Worm (Caenorhabditis elegans) whole organism, early embryonic: ENCODE data around the gene dct-14.

ENCODE experiments used
- B0310.2 ChIP-seq: sonication (generic microtip); optimal IDR thresholded peaks from 2 replicates; lab custom pipeline; 2016; ENCODE audit warnings: mild to moderate bottlenecking, missing genetic modification characterization, missing compliant biosample characterization
- F13C5.2 ChIP-seq: sonication (generic microtip); optimal IDR thresholded peaks from 2 replicates; lab custom pipeline; 2017; ENCODE audit warnings: mild to moderate bottlenecking, missing genetic modification characterization, inconsistent platforms, missing compliant biosample characterization
- aly-1 ChIP-seq: sonication (generic microtip); optimal IDR thresholded peaks from 2 replicates; lab custom pipeline; 2016; ENCODE audit warnings: missing genetic modification characterization, missing compliant biosample characterization
- ama-1 ChIP-seq: fragments of 150-350 bp; optimal IDR thresholded peaks from 2 replicates; lab custom pipeline; 2014
- ceh-13 ChIP-seq: fragments of 200-800 bp; sonication (Bioruptor generic); optimal IDR thresholded peaks from 2 replicates; lab custom pipeline; 2018; ENCODE audit warnings: mild to moderate bottlenecking, missing genetic modification characterization, missing compliant biosample characterization
- ceh-36 ChIP-seq: sonication (generic microtip); optimal IDR thresholded peaks from 2 replicates; lab custom pipeline; 2016; ENCODE audit warnings: missing genetic modification characterization, inconsistent platforms, missing compliant biosample characterization
- ets-7 ChIP-seq: sonication (generic microtip); optimal IDR thresholded peaks from 2 replicates; lab custom pipeline; 2016; ENCODE audit warnings: missing genotype, missing genetic modification characterization, missing compliant biosample characterization
- flt-1 ChIP-seq: fragments of 200-800 bp; sonication (Bioruptor generic); IDR thresholded peaks from 2 replicates; pipeline ENCODE4 v1.3.6; 2022; ENCODE audit warnings: missing genetic modification characterization, missing compliant biosample characterization
- hmbx-1 ChIP-seq: sonication (generic microtip); optimal IDR thresholded peaks from 2 replicates; lab custom pipeline; 2016; ENCODE audit warnings: mild to moderate bottlenecking, missing genetic modification characterization, missing compliant biosample characterization
- hmg-4 ChIP-seq: fragments of 200-800 bp; sonication (Bioruptor generic); optimal IDR thresholded peaks from 2 replicates; lab custom pipeline; 2018; ENCODE audit warnings: mild to moderate bottlenecking, missing genetic modification characterization, missing compliant biosample characterization
- hnd-1 ChIP-seq: sonication (generic microtip); optimal IDR thresholded peaks from 2 replicates; lab custom pipeline; 2016; ENCODE audit warnings: missing genetic modification characterization, missing compliant biosample characterization
- pes-1 ChIP-seq: fragments of 200-800 bp; sonication (Bioruptor generic); IDR thresholded peaks from 2 replicates; pipeline ENCODE4 v1.3.6; 2022; ENCODE audit warnings: missing genetic modification reagents, missing genetic modification characterization, missing compliant biosample characterization
- scrt-1 ChIP-seq: fragments of 200-800 bp; sonication (Bioruptor generic); IDR thresholded peaks from 2 replicates; pipeline ENCODE4 v1.3.6; 2022; ENCODE audit warnings: missing genetic modification characterization, missing compliant biosample characterization
- sea-1 ChIP-seq: fragments of 200-800 bp; sonication (Bioruptor generic); conservative IDR thresholded peaks from 2 replicates; pipeline ENCODE4 v1.3.6; 2022; ENCODE audit warnings: missing genetic modification characterization, missing compliant biosample characterization
- tbx-11 ChIP-seq: fragments of 200-800 bp; sonication (Bioruptor generic); IDR thresholded peaks from 2 replicates; pipeline ENCODE4 v1.3.6; 2022; ENCODE audit warnings: missing genetic modification characterization, missing compliant biosample characterization
- tbx-37 ChIP-seq: fragments of 200-800 bp; sonication (Bioruptor generic); conservative IDR thresholded peaks from 2 replicates; pipeline ENCODE4 v1.3.6; 2022; ENCODE audit warnings: missing genetic modification reagents, missing genetic modification characterization, missing compliant biosample characterization
- tra-4 ChIP-seq: sonication (generic microtip); optimal IDR thresholded peaks from 2 replicates; lab custom pipeline; 2017; ENCODE audit warnings: missing genetic modification characterization, missing compliant biosample characterization

Gene dct-14

ce11 chrV:20476514-20476913, 23.8 kb downstream of the dct-14 start:
- TF ChIP-seq sea-1 (GFP tag; lab: Robert Waterston, UW) (no peak), hmg-4 (GFP tag; lab: Kevin White, UChicago) (no peak), pes-1 (no peak), tbx-11 (GFP tag; lab: Robert Waterston, UW) (no peak), hnd-1 (tag; lab: Kevin White, UChicago) (no peak), hmbx-1 (no peak), ceh-13 (GFP tag; lab: Kevin White, UChicago) (no peak), ama-1 (no peak), tbx-37 (GFP tag; lab: Robert Waterston, UW) (no peak), ets-7 (tag; lab: Kevin White, UChicago) (no peak), tra-4 (tag; lab: Kevin White, UChicago) (no peak), scrt-1 (GFP tag; lab: Robert Waterston, UW) (no peak), B0310.2 (tag; lab: Kevin White, UChicago) (no peak), ceh-36 (no peak), F13C5.2 (no peak), aly-1 (tag; lab: Kevin White, UChicago) (no peak), flt-1 (no peak)

- TF ChIP-seq F13C5.2 (no peak), hmg-4 (GFP tag; lab: Kevin White, UChicago) (no peak), hmbx-1 (no peak)
Observed at ce11 chrV:20475830-20476229, 24.5 kb downstream of the dct-14 start, which contains the start of gene B0250.7. Gene B0250.7 (minus strand): TSS chrV:20476061.

ce11 chrV:20475029-20475428, 25.3 kb downstream of the dct-14 start:
- TF ChIP-seq scrt-1 (GFP tag; lab: Robert Waterston, UW) (no peak), flt-1 (no peak), ama-1 (no peak), aly-1 (tag; lab: Kevin White, UChicago) (no peak), B0310.2 (tag; lab: Kevin White, UChicago) (no peak), pes-1 (no peak), ceh-13 (GFP tag; lab: Kevin White, UChicago) (no peak), hnd-1 (tag; lab: Kevin White, UChicago) (no peak), hmbx-1 (no peak), F13C5.2 (no peak), tra-4 (tag; lab: Kevin White, UChicago) (no peak), sea-1 (GFP tag; lab: Robert Waterston, UW) (no peak)

ce11 chrV:20470385-20470784, 29.9 kb downstream of the dct-14 start, which contains the start of gene B0250.8:
Gene B0250.8 (minus strand): TSS chrV:20470485.
- TF ChIP-seq hnd-1 (tag; lab: Kevin White, UChicago), result no peak
- no peak for TF ChIP-seq ceh-36
- no peak for TF ChIP-seq flt-1
- no peak for TF ChIP-seq scrt-1 (GFP tag; lab: Robert Waterston, UW)
- no peak for TF ChIP-seq ets-7 (tag; lab: Kevin White, UChicago)
- no peak for TF ChIP-seq hmbx-1
- no peak for TF ChIP-seq tbx-37 (GFP tag; lab: Robert Waterston, UW)
- TF ChIP-seq ama-1, result no peak
- no peak for TF ChIP-seq aly-1 (tag; lab: Kevin White, UChicago)
- no peak for TF ChIP-seq F13C5.2

- TF ChIP-seq ceh-13 (GFP tag; lab: Kevin White, UChicago) (no peak), tbx-11 (GFP tag; lab: Robert Waterston, UW) (no peak), hmg-4 (GFP tag; lab: Kevin White, UChicago) (peak; percentile 9), B0310.2 (tag; lab: Kevin White, UChicago) (no peak), flt-1 (no peak), ceh-36 (no peak), sea-1 (GFP tag; lab: Robert Waterston, UW) (no peak)
Observed at ce11 chrV:20464778-20465177, 35.5 kb downstream of the dct-14 start.

- TF ChIP-seq tbx-11 (GFP tag; lab: Robert Waterston, UW) (no peak), tbx-37 (GFP tag; lab: Robert Waterston, UW) (no peak), ceh-13 (GFP tag; lab: Kevin White, UChicago) (no peak), sea-1 (GFP tag; lab: Robert Waterston, UW) (no peak), hnd-1 (tag; lab: Kevin White, UChicago) (no peak), ceh-36 (no peak), hmg-4 (GFP tag; lab: Kevin White, UChicago) (no peak), F13C5.2 (no peak), aly-1 (tag; lab: Kevin White, UChicago) (no peak), ets-7 (tag; lab: Kevin White, UChicago) (no peak), B0310.2 (tag; lab: Kevin White, UChicago) (no peak), tra-4 (tag; lab: Kevin White, UChicago) (no peak), scrt-1 (GFP tag; lab: Robert Waterston, UW) (no peak), pes-1 (no peak), flt-1 (no peak), ama-1 (no peak), hmbx-1 (no peak)
Observed at ce11 chrV:20460808-20461207, 39.5 kb downstream of the dct-14 start, which contains the start of gene B0250.18. Gene B0250.18 (minus strand): TSS chrV:20460908.

ce11 chrV:20457155-20457554, 43.1 kb downstream of the dct-14 start:
- TF ChIP-seq hnd-1 (tag; lab: Kevin White, UChicago) (no peak), ceh-36 (no peak), aly-1 (tag; lab: Kevin White, UChicago) (no peak), F13C5.2 (no peak), hmbx-1 (no peak), ets-7 (tag; lab: Kevin White, UChicago) (no peak), tra-4 (tag; lab: Kevin White, UChicago) (no peak), pes-1 (no peak), hmg-4 (GFP tag; lab: Kevin White, UChicago) (no peak), tbx-37 (GFP tag; lab: Robert Waterston, UW) (no peak), flt-1 (no peak), sea-1 (GFP tag; lab: Robert Waterston, UW) (no peak), tbx-11 (GFP tag; lab: Robert Waterston, UW) (no peak), ceh-13 (GFP tag; lab: Kevin White, UChicago) (no peak), B0310.2 (tag; lab: Kevin White, UChicago) (no peak), ama-1 (no peak), scrt-1 (GFP tag; lab: Robert Waterston, UW) (no peak)
